Fruit fly (Drosophila melanogaster): Measurements from ENCODE around the gene Cph.
A peak's percentile ranks its signal among the peaks of the same experiment; 100 is the strongest.

The Cph gene

dm6 chrX:7193046-7193445 is 55.5 kb downstream of the Cph start:
- no peak for TF ChIP-seq CG7045 (GFP tag; optimal IDR thresholded peaks at IDR 0.05)
- TF ChIP-seq cnc (optimal IDR thresholded peaks at IDR 0.05) = no peak

- TF ChIP-seq tj (GFP tag; optimal IDR thresholded peaks at IDR 0.05) = no peak
- TF ChIP-seq Hr96 (GFP tag; optimal IDR thresholded peaks at IDR 0.05) = no peak
- no peak for TF ChIP-seq CG7045 (GFP tag; optimal IDR thresholded peaks at IDR 0.05)
Measured at dm6 chrX:7193902-7194301, 56.4 kb downstream of the Cph start.

- peak; percentile 5 for TF ChIP-seq Hr96 (GFP tag; optimal IDR thresholded peaks at IDR 0.05)
- no peak for TF ChIP-seq ovo (GFP tag; optimal IDR thresholded peaks at IDR 0.05)
Measured at dm6 chrX:7194778-7195177, 57.3 kb downstream of the Cph start.

dm6 chrX:7195580-7195979 is 58.1 kb downstream of the Cph start:
- TF ChIP-seq CG33017 (tag; optimal IDR thresholded peaks at IDR 0.05) (no peak), Hr96 (GFP tag; optimal IDR thresholded peaks at IDR 0.05) (no peak), Mnt (GFP tag; optimal IDR thresholded peaks at IDR 0.05) (no peak), cnc (optimal IDR thresholded peaks at IDR 0.05) (no peak)

- no peak for TF ChIP-seq CG14711 (tag; optimal IDR thresholded peaks at IDR 0.05)
- no peak for TF ChIP-seq toe (GFP tag; optimal IDR thresholded peaks at IDR 0.05)
- no peak for TF ChIP-seq CG1620 (GFP tag; optimal IDR thresholded peaks at IDR 0.05)
- no peak for TF ChIP-seq bab1 (GFP tag; optimal IDR thresholded peaks at IDR 0.05)
- TF ChIP-seq kay (GFP tag; ENCODE audit: borderline replicate concordance) = no peak
- no peak for TF ChIP-seq pad (GFP tag; optimal IDR thresholded peaks at IDR 0.05)
- no peak for TF ChIP-seq Mnt (GFP tag; optimal IDR thresholded peaks at IDR 0.05)
- TF ChIP-seq Hr96 (GFP tag; optimal IDR thresholded peaks at IDR 0.05) = no peak
- TF ChIP-seq Crg-1 (GFP tag; optimal IDR thresholded peaks at IDR 0.05) = no peak
- TF ChIP-seq cic (GFP tag; optimal IDR thresholded peaks at IDR 0.05) = no peak
- no peak for TF ChIP-seq CG11617 (GFP tag; optimal IDR thresholded peaks at IDR 0.05)
- no peak for TF ChIP-seq CG7045 (GFP tag; optimal IDR thresholded peaks at IDR 0.05)
- TF ChIP-seq CG7101 (tag; optimal IDR thresholded peaks at IDR 0.05) = no peak
Measured at dm6 chrX:7196033-7196432, 58.5 kb downstream of the Cph start.

dm6 chrX:7201364-7201896 is 63.9 kb downstream of the Cph start:
- no peak for TF ChIP-seq CG7101 (tag; optimal IDR thresholded peaks at IDR 0.05)
- TF ChIP-seq Crg-1 (GFP tag; optimal IDR thresholded peaks at IDR 0.05) = no peak
- TF ChIP-seq bab1 (GFP tag; optimal IDR thresholded peaks at IDR 0.05) = no peak
- TF ChIP-seq tj (GFP tag; optimal IDR thresholded peaks at IDR 0.05) = no peak
- TF ChIP-seq Mnt (GFP tag; optimal IDR thresholded peaks at IDR 0.05) = no peak
- TF ChIP-seq Hr96 (GFP tag; optimal IDR thresholded peaks at IDR 0.05) = no peak
- no peak for TF ChIP-seq CG1620 (GFP tag; optimal IDR thresholded peaks at IDR 0.05)
- TF ChIP-seq CG7045 (GFP tag; optimal IDR thresholded peaks at IDR 0.05) = no peak
- TF ChIP-seq CG11617 (GFP tag; optimal IDR thresholded peaks at IDR 0.05) = no peak
- no peak for TF ChIP-seq CG14711 (tag; optimal IDR thresholded peaks at IDR 0.05)
- TF ChIP-seq cic (GFP tag; optimal IDR thresholded peaks at IDR 0.05) = no peak
- TF ChIP-seq CG12768 (GFP tag; optimal IDR thresholded peaks at IDR 0.05) = no peak
- no peak for TF ChIP-seq pad (GFP tag; optimal IDR thresholded peaks at IDR 0.05)
- no peak for TF ChIP-seq toe (GFP tag; optimal IDR thresholded peaks at IDR 0.05)

dm6 chrX:7204183-7204582 is 66.7 kb downstream of the Cph start:
- TF ChIP-seq CG7045 (GFP tag; optimal IDR thresholded peaks at IDR 0.05) (no peak), CG1620 (GFP tag; optimal IDR thresholded peaks at IDR 0.05) (no peak), Clk (GFP tag; optimal IDR thresholded peaks at IDR 0.05) (no peak), tj (GFP tag; optimal IDR thresholded peaks at IDR 0.05) (no peak), CG14711 (tag; optimal IDR thresholded peaks at IDR 0.05) (no peak), toe (GFP tag; optimal IDR thresholded peaks at IDR 0.05) (no peak), CG12768 (GFP tag; optimal IDR thresholded peaks at IDR 0.05) (no peak), CG5204 (GFP tag; optimal IDR thresholded peaks at IDR 0.05) (no peak), cnc (optimal IDR thresholded peaks at IDR 0.05) (no peak), Mnt (GFP tag; optimal IDR thresholded peaks at IDR 0.05) (no peak), kay (GFP tag; ENCODE audit: borderline replicate concordance) (no peak), CG11617 (GFP tag; optimal IDR thresholded peaks at IDR 0.05) (no peak), pad (GFP tag; optimal IDR thresholded peaks at IDR 0.05) (no peak), CG7101 (tag; optimal IDR thresholded peaks at IDR 0.05) (no peak), Crg-1 (GFP tag; optimal IDR thresholded peaks at IDR 0.05) (no peak), CG33017 (tag; optimal IDR thresholded peaks at IDR 0.05) (no peak), cic (GFP tag; optimal IDR thresholded peaks at IDR 0.05) (no peak), ovo (GFP tag; optimal IDR thresholded peaks at IDR 0.05) (no peak), bab1 (GFP tag; optimal IDR thresholded peaks at IDR 0.05) (no peak)

- no peak for TF ChIP-seq CG12768 (GFP tag; optimal IDR thresholded peaks at IDR 0.05)
- TF ChIP-seq pad (GFP tag; optimal IDR thresholded peaks at IDR 0.05) = peak; percentile 39
- TF ChIP-seq ovo (GFP tag; optimal IDR thresholded peaks at IDR 0.05) = no peak
- TF ChIP-seq CG7101 (tag; optimal IDR thresholded peaks at IDR 0.05) = no peak
- TF ChIP-seq CG14711 (tag; optimal IDR thresholded peaks at IDR 0.05) = no peak
Measured at dm6 chrX:7204678-7205077, 67.2 kb downstream of the Cph start.
